Worm (Caenorhabditis elegans): ENCODE data around the gene ndub-6.

The ndub-6 gene

DNA sequence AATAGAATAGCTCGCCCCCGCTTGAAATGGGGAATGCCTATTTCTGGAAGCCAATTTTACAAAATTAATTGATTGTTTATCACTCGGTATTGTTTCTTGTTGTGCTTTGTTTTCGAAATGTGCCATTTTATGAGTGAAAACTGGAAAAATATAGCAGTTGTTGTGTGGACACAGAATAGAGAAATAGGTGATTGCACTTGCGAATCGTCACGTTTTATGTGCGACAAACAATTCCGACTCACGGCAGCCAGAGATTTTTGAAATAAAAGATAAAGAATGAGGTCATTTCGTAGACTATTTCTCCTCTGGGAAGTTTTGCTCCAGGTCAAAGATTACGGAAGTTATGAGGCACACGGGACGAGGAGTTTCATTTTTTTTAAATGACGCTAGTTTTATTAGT, 5.3 kb upstream of the ndub-6 start:
- TF ChIP-seq F13H6.1 (tag; optimal IDR thresholded peaks at IDR 0.05) (peak; percentile 19), sma-9 (GFP tag; optimal IDR thresholded peaks at IDR 0.05) (peak; percentile 30), sma-9 (tag; optimal IDR thresholded peaks at IDR 0.05) (no peak), C34F6.9 (tag; optimal IDR thresholded peaks at IDR 0.05) (no peak), mdl-1 (tag; optimal IDR thresholded peaks at IDR 0.05) (no peak), nhr-129 (tag; optimal IDR thresholded peaks at IDR 0.05) (peak; percentile 40), lin-11 (tag; optimal IDR thresholded peaks at IDR 0.05) (no peak), zag-1 (tag; optimal IDR thresholded peaks at IDR 0.05) (no peak), nhr-6 (tag; optimal IDR thresholded peaks at IDR 0.05) (peak; percentile 7), nhr-10 (tag; optimal IDR thresholded peaks at IDR 0.05) (no peak)

DNA sequence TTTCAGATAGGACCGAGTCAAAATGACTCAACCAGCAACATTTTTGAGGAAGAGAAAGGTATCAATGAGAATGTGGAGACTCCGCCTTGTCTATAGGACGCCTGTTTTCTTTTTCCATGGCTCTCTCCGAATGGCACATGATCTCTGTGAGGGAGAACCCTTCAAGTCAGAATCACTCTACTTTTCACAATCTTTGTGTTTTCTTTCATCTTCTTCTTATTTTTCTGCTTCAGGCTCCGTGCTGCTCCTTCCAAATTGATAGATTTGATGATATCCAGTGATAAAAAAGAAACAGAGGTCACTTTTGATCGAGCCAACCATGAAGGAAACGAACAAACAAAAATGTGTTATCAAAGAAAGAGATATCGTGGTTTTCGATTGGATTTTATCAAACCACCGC, 3.2 kb upstream of the ndub-6 start, which contains the start of gene ZK809.8:
Gene ZK809.8, minus strand, starts transcription at position 34 of the 400 bp plus-strand sequence.
- TF ChIP-seq nhr-10 (tag; optimal IDR thresholded peaks at IDR 0.05) (no peak), ztf-1 (GFP tag; conservative IDR thresholded peaks at IDR 0.05) (no peak), unc-39 (tag; optimal IDR thresholded peaks at IDR 0.05) (no peak), nhr-6 (tag; optimal IDR thresholded peaks at IDR 0.05) (peak; percentile 2), fos-1 (tag; optimal IDR thresholded peaks at IDR 0.05) (no peak), sem-4 (tag; optimal IDR thresholded peaks at IDR 0.05) (no peak), Y55F3AM.14 (GFP tag; optimal IDR thresholded peaks at IDR 0.05) (no peak), nhr-129 (tag; optimal IDR thresholded peaks at IDR 0.05) (peak; percentile 44), elt-3 (tag; optimal IDR thresholded peaks at IDR 0.05) (no peak), alr-1 (tag; optimal IDR thresholded peaks at IDR 0.05) (no peak), nhr-23 (tag; optimal IDR thresholded peaks at IDR 0.05) (no peak), zag-1 (tag; optimal IDR thresholded peaks at IDR 0.05) (no peak), nhr-21 (tag; optimal IDR thresholded peaks at IDR 0.05) (no peak), sma-9 (GFP tag; optimal IDR thresholded peaks at IDR 0.05) (peak; percentile 62), sma-9 (tag; optimal IDR thresholded peaks at IDR 0.05) (no peak), elt-1 (tag; optimal IDR thresholded peaks at IDR 0.05) (no peak), lsy-2 (tag; optimal IDR thresholded peaks at IDR 0.05) (peak in 1 of 2 experiments; percentile 27), skn-1 (tag; optimal IDR thresholded peaks at IDR 0.05) (no peak), lin-11 (tag; optimal IDR thresholded peaks at IDR 0.05) (no peak), C34F6.9 (tag; optimal IDR thresholded peaks at IDR 0.05) (peak; percentile 30), F13H6.1 (tag; optimal IDR thresholded peaks at IDR 0.05) (peak; percentile 64), mdl-1 (tag; optimal IDR thresholded peaks at IDR 0.05) (no peak)

DNA sequence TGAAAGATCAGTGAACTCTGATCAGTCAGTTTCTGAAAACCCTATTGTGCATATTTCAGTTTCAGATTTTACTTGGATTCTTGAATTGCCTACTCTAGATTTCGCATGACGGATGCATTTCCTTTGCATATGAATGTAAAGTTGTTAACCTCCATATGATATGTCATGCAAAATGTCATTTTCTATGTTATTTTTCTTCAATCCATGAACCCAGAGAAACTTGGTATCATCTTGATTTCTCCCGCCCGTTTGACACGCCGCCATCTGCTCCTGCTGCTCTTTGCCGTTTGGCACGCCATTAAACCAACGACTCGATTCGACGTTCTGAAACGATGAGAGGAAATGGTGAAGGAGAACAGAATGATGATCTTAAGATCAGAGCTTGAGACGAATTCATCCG, 1.9 kb upstream of the ndub-6 start:
- TF ChIP-seq nhr-10 (tag; optimal IDR thresholded peaks at IDR 0.05): no peak
- TF ChIP-seq unc-55 (GFP tag; optimal IDR thresholded peaks at IDR 0.05): no peak
- no peak for TF ChIP-seq nhr-237 (tag; optimal IDR thresholded peaks at IDR 0.05)
- TF ChIP-seq sma-3 (GFP tag; optimal IDR thresholded peaks at IDR 0.05): no peak
- no peak for TF ChIP-seq nhr-25 (tag; optimal IDR thresholded peaks at IDR 0.05)
- TF ChIP-seq lin-39 (tag; optimal IDR thresholded peaks at IDR 0.05): no peak
- TF ChIP-seq skn-1 (tag; optimal IDR thresholded peaks at IDR 0.05): no peak
- no peak for TF ChIP-seq ztf-4 (tag; optimal IDR thresholded peaks at IDR 0.05)
- no peak for TF ChIP-seq peb-1 (tag; optimal IDR thresholded peaks at IDR 0.05)
- no peak for TF ChIP-seq ztf-1 (GFP tag; conservative IDR thresholded peaks at IDR 0.05)
- no peak for TF ChIP-seq lin-13 (GFP tag; optimal IDR thresholded peaks at IDR 0.05)

DNA sequence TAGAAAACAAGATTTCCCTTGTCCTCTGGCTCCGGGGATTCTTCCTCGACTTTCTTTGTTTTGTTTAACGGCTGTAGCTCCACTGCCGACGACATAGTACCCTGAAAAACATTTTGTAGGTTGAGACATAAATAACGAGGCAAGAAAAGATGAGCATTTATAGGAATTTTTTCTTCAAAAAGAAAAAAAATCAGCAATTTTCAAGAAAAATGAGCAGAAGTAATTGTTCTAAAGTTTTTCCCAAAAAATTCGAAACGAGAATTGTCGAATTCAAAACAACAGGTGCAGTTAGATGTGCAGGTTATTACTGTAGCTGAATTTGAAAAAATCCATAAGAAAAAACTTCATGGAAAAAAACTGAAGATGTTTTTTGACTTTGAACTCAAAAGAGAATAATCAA, 3.2 kb downstream of the ndub-6 start, which contains the start of gene ent-1:
Gene ent-1, minus strand, starts transcription at position 101 of the 400 bp plus-strand sequence.
- TF ChIP-seq ama-1 (optimal IDR thresholded peaks at IDR 0.05) (no peak), lsy-2 (tag; optimal IDR thresholded peaks at IDR 0.05) (peak in 1 of 2 experiments; percentile 4)

DNA sequence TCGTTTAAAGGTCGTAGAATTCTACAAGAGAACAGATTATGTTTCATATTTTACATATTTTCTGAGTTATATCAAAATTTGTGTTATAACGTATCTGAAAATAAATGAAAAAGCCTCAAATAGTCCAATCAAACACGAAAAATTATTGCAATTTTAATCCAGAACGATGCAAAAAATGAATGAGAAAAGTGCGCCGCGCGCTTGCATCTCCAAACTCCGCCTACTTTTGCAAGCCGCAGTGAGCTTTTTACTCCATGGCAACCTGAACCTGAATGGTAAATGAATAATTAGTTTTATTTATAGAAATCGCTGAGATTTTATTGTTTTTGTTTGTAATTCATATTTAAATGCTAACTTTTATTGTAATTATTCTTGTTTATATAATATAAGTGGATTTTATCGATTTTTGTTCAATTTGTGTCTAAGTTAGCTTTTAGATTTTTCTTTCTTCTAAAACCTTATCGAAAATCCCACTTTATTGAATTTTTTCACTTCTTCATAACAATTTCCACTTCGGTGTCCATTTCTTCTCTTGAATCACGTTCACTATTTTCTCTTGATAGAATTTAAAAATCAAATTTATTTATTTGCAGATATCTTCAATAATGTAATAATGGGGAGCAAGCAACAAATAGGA, 4.1 kb downstream of the ndub-6 start, which contains the start of gene ZK809.5:
Gene ZK809.5, plus strand, starts transcription at position 587 of the 637 bp plus-strand sequence.
- TF ChIP-seq lin-11 (tag; optimal IDR thresholded peaks at IDR 0.05): peak; percentile 16
- peak; percentile 37 for TF ChIP-seq unc-55 (GFP tag; optimal IDR thresholded peaks at IDR 0.05)
- TF ChIP-seq lsy-2 (tag; optimal IDR thresholded peaks at IDR 0.05): peak in 1 of 2 experiments; percentile 23
- no peak for TF ChIP-seq nhr-10 (tag; optimal IDR thresholded peaks at IDR 0.05)
